Fruit fly (Drosophila melanogaster) whole organism, wandering third instar larva: ENCODE results near the gene CG32718.

Source experiments
- Abd-B ChIP-seq: fragments of >200 bp; optimal IDR thresholded peaks from 2 replicates; lab custom pipeline; 2017; ENCODE audit warnings: missing biosample characterization, missing genetic modification characterization
- CG32264 ChIP-seq: fragments of 200-800 bp; sonication (Bioruptor generic); optimal IDR thresholded peaks from 2 replicates; lab custom pipeline; 2016; ENCODE audit warnings: missing biosample characterization, missing genetic modification characterization
- CG9705 ChIP-seq: fragments of 200-800 bp; sonication (Bioruptor generic); optimal IDR thresholded peaks from 2 replicates; lab custom pipeline; 2018; ENCODE audit warnings: missing biosample characterization, mild to moderate bottlenecking, missing genetic modification characterization
- CrebA ChIP-seq: fragments of 200-800 bp; sonication (Bioruptor generic); optimal IDR thresholded peaks from 2 replicates; lab custom pipeline; 2016; ENCODE audit warnings: missing biosample characterization, mild to moderate bottlenecking, missing genetic modification characterization, borderline replicate concordance
- Dif ChIP-seq: fragments of 200-275, 200-300 bp; sonication (Bioruptor generic); optimal IDR thresholded peaks from 2 replicates; lab custom pipeline; 2018; ENCODE audit warnings: missing biosample characterization, missing genetic modification characterization; ENCODE audit not compliant: partially characterized antibody
- GATAd ChIP-seq: sonication (Bioruptor generic); optimal IDR thresholded peaks from 2 replicates; lab custom pipeline; 2016; ENCODE audit warnings: missing biosample characterization, missing genetic modification characterization
- HLH106 ChIP-seq: fragments of 200-800 bp; optimal IDR thresholded peaks from 3 replicates; lab custom pipeline; 2019; ENCODE audit warnings: missing biosample characterization, mild to moderate bottlenecking, missing genetic modification characterization, moderate library complexity
- Hr78 ChIP-seq: fragments of >200 bp; optimal IDR thresholded peaks from 2 replicates; lab custom pipeline; 2017; ENCODE audit warnings: missing biosample characterization, missing genetic modification characterization
- Hr83 ChIP-seq: fragments of 200-300 bp; sonication (Bioruptor generic); optimal IDR thresholded peaks from 2 replicates; lab custom pipeline; 2016; ENCODE audit warnings: missing biosample characterization, mild to moderate bottlenecking, missing genetic modification characterization, moderate library complexity; ENCODE audit not compliant: poor library complexity, severe bottlenecking
- Jra ChIP-seq: sonication (Bioruptor generic); optimal IDR thresholded peaks from 2 replicates; lab custom pipeline; 2016; ENCODE audit warnings: missing biosample characterization, missing genetic modification characterization
- Myc ChIP-seq: fragments of >200 bp; optimal IDR thresholded peaks from 2 replicates; lab custom pipeline; 2017
- N ChIP-seq: fragments of >200 bp; optimal IDR thresholded peaks from 2 replicates; lab custom pipeline; 2018; ENCODE audit warnings: missing biosample characterization, missing external identifiers, missing genetic modification characterization
- OdsH ChIP-seq: fragments of 200-800 bp; sonication (Bioruptor generic); optimal IDR thresholded peaks from 2 replicates; lab custom pipeline; 2016; ENCODE audit warnings: missing biosample characterization, mild to moderate bottlenecking, missing genetic modification characterization
- Rel ChIP-seq, 2 experiments: fragments of 200-800 bp; sonication (Bioruptor generic) in 1 of 2; optimal IDR thresholded peaks; 2 replicates in 1 of 2; 3 replicates in 1 of 2; lab custom pipeline; 2016 to 2019; ENCODE audit warnings: mild to moderate bottlenecking in 2 of 2, missing biosample characterization in 2 of 2, missing genetic modification characterization in 2 of 2, moderate library complexity in 1 of 2
- Sp1 ChIP-seq: fragments of 200-800 bp; sonication (Bioruptor generic); optimal IDR thresholded peaks from 3 replicates; lab custom pipeline; 2019; ENCODE audit warnings: missing biosample characterization, mild to moderate bottlenecking, missing genetic modification characterization, moderate library complexity
- br ChIP-seq: fragments of 200-800 bp; sonication (Bioruptor generic); optimal IDR thresholded peaks from 2 replicates; lab custom pipeline; 2016; ENCODE audit warnings: missing biosample characterization, missing genetic modification characterization
- dl ChIP-seq, 2 experiments: fragments of 175-275, 200-275 bp in 1 of 2; fragments of 200-275 bp in 1 of 2; sonication (Bioruptor generic); optimal IDR thresholded peaks; lab custom pipeline; 2018; ENCODE audit warnings: mild to moderate bottlenecking in 2 of 2, missing biosample characterization in 2 of 2, missing genetic modification characterization in 2 of 2, moderate library complexity in 2 of 2; ENCODE audit not compliant: partially characterized antibody in 2 of 2, insufficient read depth in 1 of 2
- dmrt93B ChIP-seq: fragments of 200-800 bp; sonication (Bioruptor generic); optimal IDR thresholded peaks from 2 replicates; lab custom pipeline; 2018; ENCODE audit warnings: missing biosample characterization, mild to moderate bottlenecking, missing genetic modification characterization
- dsf ChIP-seq: sonication (Bioruptor generic); optimal IDR thresholded peaks from 2 replicates; lab custom pipeline; 2016; ENCODE audit warnings: missing biosample characterization, missing genetic modification characterization, borderline replicate concordance
- ey ChIP-seq: fragments of 200-800 bp; sonication (Bioruptor generic); optimal IDR thresholded peaks from 2 replicates; lab custom pipeline; 2016; ENCODE audit warnings: missing biosample characterization, missing genetic modification characterization
- foxo ChIP-seq, 2 experiments: fragments of 200-800 bp; sonication (Bioruptor generic); optimal IDR thresholded peaks; 2 replicates in 1 of 2; 3 replicates in 1 of 2; lab custom pipeline; 2016 to 2017; ENCODE audit warnings: missing biosample characterization in 2 of 2, missing genetic modification characterization in 2 of 2
- fru ChIP-seq: fragments of 200-800 bp; sonication (Bioruptor generic); optimal IDR thresholded peaks from 3 replicates; lab custom pipeline; 2016; ENCODE audit warnings: missing biosample characterization, mild to moderate bottlenecking, missing genetic modification characterization
- h ChIP-seq: fragments of 200-800 bp; sonication (Bioruptor generic); optimal IDR thresholded peaks from 3 replicates; lab custom pipeline; 2016; ENCODE audit warnings: missing biosample characterization, mild to moderate bottlenecking, missing genetic modification characterization
- psq ChIP-seq: fragments of 200-800 bp; sonication (Bioruptor generic); optimal IDR thresholded peaks from 3 replicates; lab custom pipeline; 2017; ENCODE audit warnings: missing biosample characterization, mild to moderate bottlenecking, missing genetic modification characterization, moderate library complexity
- rgr ChIP-seq: fragments of 200-800 bp; sonication (Bioruptor generic); optimal IDR thresholded peaks from 3 replicates; lab custom pipeline; 2016; ENCODE audit warnings: missing biosample characterization, mild to moderate bottlenecking, missing genetic modification characterization
- sage ChIP-seq: fragments of 200-800 bp; sonication (Bioruptor generic); optimal IDR thresholded peaks from 2 replicates; lab custom pipeline; 2016; ENCODE audit warnings: missing biosample characterization, mild to moderate bottlenecking, missing genetic modification characterization
- sv ChIP-seq: fragments of 200-800 bp; sonication (Bioruptor generic); optimal IDR thresholded peaks from 3 replicates; lab custom pipeline; 2016; ENCODE audit warnings: missing biosample characterization, missing genetic modification characterization
- tai ChIP-seq: sonication (Bioruptor generic); optimal IDR thresholded peaks from 2 replicates; lab custom pipeline; 2016; ENCODE audit warnings: missing biosample characterization, missing genetic modification characterization
- usp ChIP-seq: fragments of >200 bp; optimal IDR thresholded peaks from 2 replicates; lab custom pipeline; 2017; ENCODE audit warnings: missing biosample characterization, missing genetic modification characterization
- woc ChIP-seq: sonication (Bioruptor generic); optimal IDR thresholded peaks from 2 replicates; lab custom pipeline; 2016; ENCODE audit warnings: missing biosample characterization, mild to moderate bottlenecking, missing genetic modification characterization

CG32718 gene

dm6 chrX:7777905-7778304 lies at the start of gene CG32718:
Gene CG32718 (plus strand): TSS chrX:7778205.
- no peak for TF ChIP-seq Sp1 (GFP tag; lab: Kevin White, UChicago)
- no peak for TF ChIP-seq CrebA (GFP tag; lab: Kevin White, UChicago)

dm6 chrX:7728251-7729164 lies 49.5 kb upstream of the CG32718 start, which contains the start of the genes NELF-B and CG12155:
Gene NELF-B (minus strand): TSS chrX:7728361.
Gene CG12155 (plus strand): TSS chrX:7728755.
- TF ChIP-seq sage (GFP tag; lab: Kevin White, UChicago) (no peak), CG32264 (GFP tag; lab: Kevin White, UChicago) (no peak), Hr83 (GFP tag; lab: Kevin White, UChicago) (peak; percentile 10), dmrt93B (GFP tag; lab: Kevin White, UChicago) (peak; percentile 50), ey (GFP tag; lab: Kevin White, UChicago) (peak; percentile 40), CG9705 (no peak), GATAd (GFP tag; lab: Kevin White, UChicago) (no peak), Sp1 (GFP tag; lab: Kevin White, UChicago) (peak; percentile 47), psq (peak; percentile 35), dl (GFP tag; optimal IDR thresholded peaks at IDR 0.05; lab: Kevin White, UChicago; ENCODE audit: insufficient read depth in 1 of 2, partially characterized antibody in 2 of 2) (no peak), Myc (lab: Kevin White, UChicago) (peak; percentile 2), rgr (GFP tag; lab: Kevin White, UChicago) (peak; percentile 49), h (peak; percentile 32), HLH106 (tag; lab: Kevin White, UChicago) (peak; percentile 63), woc (GFP tag; lab: Kevin White, UChicago) (peak; percentile 51), N (GFP tag; lab: Kevin White, UChicago) (no peak), foxo (GFP tag; optimal IDR thresholded peaks at IDR 0.05; lab: Kevin White, UChicago) (peak in 1 of 2 experiments; percentile 67), OdsH (GFP tag; lab: Kevin White, UChicago) (peak; percentile 34)

- TF ChIP-seq CG9705 (peak; percentile 71), Myc (lab: Kevin White, UChicago) (peak; percentile 82), CG32264 (GFP tag; lab: Kevin White, UChicago) (no peak), Rel (GFP tag; optimal IDR thresholded peaks at IDR 0.05; lab: Kevin White, UChicago) (no peak), Rel (tag; optimal IDR thresholded peaks at IDR 0.05; lab: Kevin White, UChicago) (peak; percentile 44), fru (GFP tag; lab: Kevin White, UChicago) (peak; percentile 74), sv (peak; percentile 67), Hr78 (GFP tag; lab: Kevin White, UChicago) (no peak), Hr83 (GFP tag; lab: Kevin White, UChicago) (peak; percentile 28), Dif (GFP tag; lab: Kevin White, UChicago) (no peak), h (peak; percentile 76), tai (GFP tag; lab: Kevin White, UChicago) (no peak), usp (no peak), woc (GFP tag; lab: Kevin White, UChicago) (peak; percentile 84), rgr (GFP tag; lab: Kevin White, UChicago) (peak; percentile 76), sage (GFP tag; lab: Kevin White, UChicago) (peak; percentile 46), Jra (GFP tag; lab: Kevin White, UChicago) (peak; percentile 56), br (GFP tag; lab: Kevin White, UChicago) (peak; percentile 69), Abd-B (GFP tag; lab: Kevin White, UChicago) (no peak), GATAd (GFP tag; lab: Kevin White, UChicago) (peak; percentile 10), foxo (GFP tag; optimal IDR thresholded peaks at IDR 0.05; lab: Kevin White, UChicago) (peak in 1 of 2 experiments; percentile 81), Sp1 (GFP tag; lab: Kevin White, UChicago) (peak; percentile 72), dmrt93B (GFP tag; lab: Kevin White, UChicago) (peak; percentile 77), N (GFP tag; lab: Kevin White, UChicago) (no peak), dsf (GFP tag; lab: Kevin White, UChicago) (peak; percentile 31), HLH106 (tag; lab: Kevin White, UChicago) (peak; percentile 85), ey (GFP tag; lab: Kevin White, UChicago) (peak; percentile 62), OdsH (GFP tag; lab: Kevin White, UChicago) (peak; percentile 65), psq (peak; percentile 60)
These were observed 43.7 kb upstream of the CG32718 start, which contains the start of the genes Pdp and Rab39 for dm6 chrX:7734131-7734930. Gene Pdp (minus strand): TSS chrX:7734651. Gene Rab39 (plus strand): TSS chrX:7734923.
